Fruit fly (Drosophila melanogaster): ENCODE data around the gene CG32022.

The CG32022 gene

DNA sequence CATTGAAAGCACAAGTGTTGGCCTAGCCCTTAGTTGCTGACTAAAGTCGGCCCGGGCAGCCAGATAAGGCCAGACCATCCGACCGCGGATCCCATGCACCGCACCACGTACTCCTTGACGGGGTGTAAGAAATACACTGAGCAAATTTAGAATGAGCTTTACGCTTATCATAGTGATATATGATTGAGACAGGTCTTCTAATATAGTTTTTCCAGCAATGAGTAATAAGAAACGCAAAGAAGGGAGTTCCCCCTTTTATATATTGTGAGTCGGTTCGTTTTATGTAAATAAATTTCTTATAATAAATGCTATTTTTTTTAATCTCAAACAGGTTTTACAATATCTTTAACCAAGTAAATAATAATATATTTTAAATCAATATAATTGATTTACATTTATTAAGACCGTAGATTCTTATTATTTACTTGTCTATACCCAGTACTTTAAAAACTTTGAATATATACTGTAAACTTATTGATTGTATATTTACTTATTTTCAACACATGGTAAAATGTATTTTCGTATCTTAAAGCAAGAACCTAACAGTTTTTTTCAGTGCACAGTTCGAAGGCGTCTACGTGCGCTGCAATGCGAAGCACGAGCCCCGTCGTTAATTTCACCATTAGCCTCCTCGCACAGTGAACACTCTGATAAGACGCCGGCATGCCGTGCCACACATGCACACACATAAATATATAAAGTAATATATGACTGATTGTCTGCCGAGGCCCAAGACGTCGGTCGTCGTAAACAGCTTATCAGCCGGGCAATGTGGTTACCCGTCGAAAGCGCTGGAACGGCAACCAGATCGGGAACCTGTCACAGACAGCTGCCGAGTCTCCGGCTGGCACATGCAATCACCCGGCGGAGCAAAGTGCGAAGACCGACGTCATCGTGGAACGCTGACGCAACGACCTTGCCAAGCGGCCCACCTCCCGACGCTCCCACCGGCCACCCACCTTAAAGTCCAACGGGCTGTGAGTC lies 28.9 kb downstream of the CG32022 start (continued):
- no peak for TF ChIP-seq Side (GFP tag; optimal IDR thresholded peaks at IDR 0.05)
- TF ChIP-seq CG16779 (GFP tag; IDR thresholded peaks at IDR 0.05) = no peak
- peak; percentile 49 for TF ChIP-seq dmrt11E (tag; optimal IDR thresholded peaks at IDR 0.05)
- TF ChIP-seq CG14441 (GFP tag; IDR thresholded peaks at IDR 0.05) = peak; percentile 38; the same call in 1 of the 2 replicates
- peak; percentile 33 for TF ChIP-seq salm (tag; optimal IDR thresholded peaks at IDR 0.05)
- peak; percentile 17 for TF ChIP-seq CG30020 (tag; optimal IDR thresholded peaks at IDR 0.05)
- TF ChIP-seq MBD-R2 (GFP tag; IDR thresholded peaks at IDR 0.05) = no peak
- peak; percentile 82 for TF ChIP-seq Deaf1 (tag; optimal IDR thresholded peaks at IDR 0.05)
- TF ChIP-seq stwl (tag; optimal IDR thresholded peaks at IDR 0.05) = no peak
- TF ChIP-seq CG4820 (GFP tag; optimal IDR thresholded peaks at IDR 0.05) = peak; percentile 33
- peak; percentile 50; the same call in 1 of the 2 replicates for TF ChIP-seq bbx (GFP tag; IDR thresholded peaks at IDR 0.05; ENCODE audit: partially characterized antibody)
- TF ChIP-seq CG10959 (GFP tag; IDR thresholded peaks at IDR 0.05) = no peak
- TF ChIP-seq CG2712 (tag; optimal IDR thresholded peaks at IDR 0.05) = peak; percentile 60
- TF ChIP-seq pros (GFP tag; optimal IDR thresholded peaks at IDR 0.05) = peak; percentile 30
- TF ChIP-seq gem (tag; optimal IDR thresholded peaks at IDR 0.05) = peak; percentile 76
- peak; percentile 59 for TF ChIP-seq mirr (GFP tag; optimal IDR thresholded peaks at IDR 0.05)
- TF ChIP-seq peb (GFP tag; IDR thresholded peaks at IDR 0.05) = no peak
- peak; percentile 82 for TF ChIP-seq CoRest (tag; optimal IDR thresholded peaks at IDR 0.05)
- peak; percentile 60 for TF ChIP-seq CG10979 (tag; optimal IDR thresholded peaks at IDR 0.05)
- TF ChIP-seq MTF-1 (GFP tag; optimal IDR thresholded peaks at IDR 0.05; ENCODE audit: borderline replicate concordance) = no peak
- no peak for TF ChIP-seq Mes4 (GFP tag; optimal IDR thresholded peaks at IDR 0.05)
- no peak for TF ChIP-seq tx (GFP tag; optimal IDR thresholded peaks at IDR 0.05)
- no peak for TF ChIP-seq CG34422 (GFP tag; IDR thresholded peaks at IDR 0.05)
- peak; percentile 76 for TF ChIP-seq sd (tag; optimal IDR thresholded peaks at IDR 0.05)
- TF ChIP-seq Elba2 (GFP tag; optimal IDR thresholded peaks at IDR 0.05) = no peak
- TF ChIP-seq B-H1 (GFP tag; IDR thresholded peaks at IDR 0.05) = no peak
- TF ChIP-seq CG13424 (tag; optimal IDR thresholded peaks at IDR 0.05) = peak; percentile 63
- TF ChIP-seq Nf-YC (tag; optimal IDR thresholded peaks at IDR 0.05) = peak; percentile 47
- TF ChIP-seq GATAe (GFP tag; conservative IDR thresholded peaks at IDR 0.05) = peak; percentile 45
- TF ChIP-seq sug (tag; optimal IDR thresholded peaks at IDR 0.05) = peak; percentile 80
- TF ChIP-seq tna (GFP tag; IDR thresholded peaks at IDR 0.05; ENCODE audit: partially characterized antibody) = no peak
- TF ChIP-seq CG5180 (GFP tag; optimal IDR thresholded peaks at IDR 0.05) = peak; percentile 15
- no peak for TF ChIP-seq Ravus (GFP tag; IDR thresholded peaks at IDR 0.05)
- no peak for TF ChIP-seq TFAM (GFP tag; optimal IDR thresholded peaks at IDR 0.05)
- TF ChIP-seq tio (GFP tag; optimal IDR thresholded peaks at IDR 0.05) = peak; percentile 57
- TF ChIP-seq CG17186 (GFP tag; optimal IDR thresholded peaks at IDR 0.05) = no peak
- TF ChIP-seq CG7372 (GFP tag; IDR thresholded peaks at IDR 0.05) = no peak
- TF ChIP-seq Neu2 (GFP tag; optimal IDR thresholded peaks at IDR 0.05; ENCODE audit: borderline replicate concordance) = no peak
- no peak for TF ChIP-seq Max (GFP tag; optimal IDR thresholded peaks at IDR 0.05)
- no peak for TF ChIP-seq CG3838 (GFP tag; optimal IDR thresholded peaks at IDR 0.05)
- no peak; the same call in 1 of the 2 replicates for TF ChIP-seq Bgb (GFP tag; IDR thresholded peaks at IDR 0.05; ENCODE audit: partially characterized antibody)
- 0 out of 2 replicates have a peak, but pooled peaks have one; percentile 25 for TF ChIP-seq CG10366 (GFP tag; IDR thresholded peaks at IDR 0.05)
- TF ChIP-seq CG18599 (GFP tag; optimal IDR thresholded peaks at IDR 0.05) = peak; percentile 42
- TF ChIP-seq CG6272 (GFP tag; IDR thresholded peaks at IDR 0.05) = peak; percentile 44; the same call in 1 of the 2 replicates
- no peak for TF ChIP-seq mam (GFP tag; optimal IDR thresholded peaks at IDR 0.05)
- TF ChIP-seq odd (GFP tag; optimal IDR thresholded peaks at IDR 0.05) = peak; percentile 19
- peak; percentile 91 for TF ChIP-seq Med (GFP tag)
- peak; percentile 42 for TF ChIP-seq fd96Cb (tag; optimal IDR thresholded peaks at IDR 0.05)
